Fruit fly (Drosophila melanogaster) whole organism, embryonic: ENCODE data around the gene CG1309.
A peak's percentile ranks its signal among the peaks of the same experiment; 100 is the strongest.

Experiments
- Abd-B ChIP-seq: fragments of 200-800 bp; sonication (Bioruptor generic); optimal IDR thresholded peaks from 2 replicates; lab custom pipeline; 2018; ENCODE audit warnings: missing biosample characterization, mild to moderate bottlenecking, missing genetic modification characterization, moderate library complexity
- Ada2b ChIP-seq: fragments of 200-800 bp; sonication (Bioruptor generic); IDR thresholded peaks from 2 replicates; pipeline ENCODE4 v1.3.6; 2022; ENCODE audit warnings: missing biosample characterization, missing genetic modification characterization
- Atf6 ChIP-seq: fragments of 200-800 bp; sonication (Bioruptor generic); IDR thresholded peaks from 2 replicates; pipeline ENCODE4 v1.3.6; 2022; ENCODE audit warnings: missing biosample characterization, missing genetic modification characterization
- CG11696 ChIP-seq: fragments of 200-800 bp; sonication (Bioruptor generic); IDR thresholded peaks from 2 replicates; pipeline ENCODE4 v1.3.6; 2022; ENCODE audit warnings: missing biosample characterization, missing genetic modification characterization
- CG11723 ChIP-seq: fragments of 200-800 bp; sonication (Bioruptor generic); optimal IDR thresholded peaks from 2 replicates; lab custom pipeline; 2017; ENCODE audit warnings: missing biosample characterization, mild to moderate bottlenecking, missing genetic modification characterization
- CG12299 ChIP-seq: fragments of 200-800 bp; sonication (Bioruptor generic); optimal IDR thresholded peaks from 2 replicates; lab custom pipeline; 2018; ENCODE audit warnings: missing biosample characterization, mild to moderate bottlenecking, missing genetic modification characterization
- CG12391 ChIP-seq: fragments of 200-800 bp; sonication (Bioruptor generic); optimal IDR thresholded peaks from 3 replicates; lab custom pipeline; 2018; ENCODE audit warnings: missing biosample characterization, mild to moderate bottlenecking, missing genetic modification characterization, moderate library complexity
- CG14667 ChIP-seq: fragments of 200-800 bp; sonication (Bioruptor generic); IDR thresholded peaks from 2 replicates; pipeline ENCODE4 v1.3.6; 2022; ENCODE audit warnings: missing biosample characterization, missing genetic modification characterization
- CG14965 ChIP-seq: fragments of 200-800 bp; sonication (Bioruptor generic); optimal IDR thresholded peaks from 2 replicates; lab custom pipeline; 2016; ENCODE audit warnings: missing biosample characterization, missing genetic modification characterization, borderline replicate concordance
- CG15269 ChIP-seq: fragments of 200-800 bp; sonication (Bioruptor generic); optimal IDR thresholded peaks from 2 replicates; lab custom pipeline; 2018; ENCODE audit warnings: missing biosample characterization, mild to moderate bottlenecking, missing genetic modification characterization, moderate library complexity
- CG16813 ChIP-seq: fragments of 200-800 bp; sonication (Bioruptor generic); IDR thresholded peaks from 3 replicates; pipeline ENCODE4 v1.3.6; 2022; ENCODE audit warnings: missing biosample characterization, missing genetic modification characterization; ENCODE audit not compliant: partially characterized antibody
- CG17912 ChIP-seq: fragments of 200-800 bp; sonication (Bioruptor generic); optimal IDR thresholded peaks from 2 replicates; lab custom pipeline; 2018; ENCODE audit warnings: missing biosample characterization, mild to moderate bottlenecking, missing genetic modification characterization
- CG2712 ChIP-seq: fragments of 200-800 bp; optimal IDR thresholded peaks from 3 replicates; lab custom pipeline; 2019; ENCODE audit warnings: missing biosample characterization, mild to moderate bottlenecking, missing genetic modification characterization, moderate library complexity
- CG2875 ChIP-seq: fragments of 200-800 bp; sonication (Bioruptor generic); optimal IDR thresholded peaks from 2 replicates; lab custom pipeline; 2017; ENCODE audit warnings: missing biosample characterization, mild to moderate bottlenecking, missing genetic modification characterization, missing genetic modification reagents
- CG3163 ChIP-seq: fragments of 200-800 bp; sonication (Bioruptor generic); optimal IDR thresholded peaks from 3 replicates; lab custom pipeline; 2016; ENCODE audit warnings: missing biosample characterization, missing genetic modification characterization
- CG33557 ChIP-seq: fragments of 200-800 bp; sonication (Bioruptor generic); optimal IDR thresholded peaks from 2 replicates; lab custom pipeline; 2019; ENCODE audit warnings: missing biosample characterization, mild to moderate bottlenecking, missing genetic modification characterization, moderate library complexity
- CG3847 ChIP-seq: fragments of 200-800 bp; sonication (Bioruptor generic); IDR thresholded peaks from 2 replicates; pipeline ENCODE4 v1.3.6; 2022; ENCODE audit warnings: missing biosample characterization, missing genetic modification characterization
- CG4730 ChIP-seq: fragments of 200-800 bp; sonication (Bioruptor generic); IDR thresholded peaks from 2 replicates; pipeline ENCODE4 v1.3.6; 2022; ENCODE audit warnings: missing biosample characterization, missing genetic modification characterization
- CG6272 ChIP-seq: fragments of 200-800 bp; sonication (Bioruptor generic); IDR thresholded peaks from 2 replicates; pipeline ENCODE4 v1.3.6; 2022; ENCODE audit warnings: missing biosample characterization, missing genetic modification characterization
- CG7271 ChIP-seq: fragments of 200-800 bp; sonication (Bioruptor generic); optimal IDR thresholded peaks from 2 replicates; lab custom pipeline; 2018; ENCODE audit warnings: missing biosample characterization, mild to moderate bottlenecking, missing genetic modification characterization, moderate library complexity
- CG7839 ChIP-seq: fragments of 200-800 bp; sonication (Bioruptor generic); optimal IDR thresholded peaks from 3 replicates; lab custom pipeline; 2018; ENCODE audit warnings: missing biosample characterization, mild to moderate bottlenecking, missing genetic modification characterization, moderate library complexity
- Dref ChIP-seq: fragments of 200-800 bp; sonication (Bioruptor generic); IDR thresholded peaks from 2 replicates; pipeline ENCODE4 v1.3.6; 2022; ENCODE audit warnings: missing biosample characterization, missing genetic modification characterization
- H15 ChIP-seq: fragments of 200-800 bp; sonication (Bioruptor generic); IDR thresholded peaks from 3 replicates; pipeline ENCODE4 v1.3.6; 2022; ENCODE audit warnings: missing biosample characterization, missing genetic modification characterization
- Hmx ChIP-seq: fragments of 200-800 bp; sonication (Bioruptor generic); optimal IDR thresholded peaks from 2 replicates; lab custom pipeline; 2016; ENCODE audit warnings: missing biosample characterization, missing genetic modification characterization
- Lim3 ChIP-seq: fragments of 200-800 bp; sonication (Bioruptor generic); IDR thresholded peaks from 2 replicates; pipeline ENCODE4 v1.3.6; 2022; ENCODE audit warnings: missing biosample characterization, missing genetic modification characterization
- MTF-1 ChIP-seq: fragments of 200-800 bp; sonication (Bioruptor generic); optimal IDR thresholded peaks from 2 replicates; lab custom pipeline; 2018; ENCODE audit warnings: missing biosample characterization, mild to moderate bottlenecking, missing genetic modification characterization, borderline replicate concordance
- PHDP ChIP-seq: fragments of 200-800 bp; sonication (Bioruptor generic); optimal IDR thresholded peaks from 3 replicates; lab custom pipeline; 2018; ENCODE audit warnings: missing biosample characterization, mild to moderate bottlenecking, missing genetic modification characterization, moderate library complexity
- Pdp1 ChIP-seq, 2 experiments: fragments of 200-800 bp; sonication (Bioruptor generic); optimal IDR thresholded peaks; 3 replicates each; lab custom pipeline; 2016; ENCODE audit warnings: missing biosample characterization in 2 of 2, missing genetic modification characterization in 2 of 2, mild to moderate bottlenecking in 1 of 2, moderate library complexity in 1 of 2
- Ptx1 ChIP-seq: fragments of 200-800 bp; sonication (Bioruptor generic); IDR thresholded peaks from 2 replicates; pipeline ENCODE4 v1.3.6; 2022; ENCODE audit warnings: missing biosample characterization, missing genetic modification characterization
- Ravus ChIP-seq: fragments of 200-800 bp; sonication (Bioruptor generic); IDR thresholded peaks from 2 replicates; pipeline ENCODE4 v1.3.6; 2022; ENCODE audit warnings: missing biosample characterization, missing genetic modification characterization
- Sox102F ChIP-seq: fragments of 200-800 bp; sonication (Bioruptor generic); optimal IDR thresholded peaks from 2 replicates; lab custom pipeline; 2018; ENCODE audit warnings: missing biosample characterization, mild to moderate bottlenecking, missing genetic modification characterization, moderate library complexity
- Trl ChIP-seq, 3 experiments: fragments of >200 bp in 2 of 3; fragments of 200-800 bp in 1 of 3; sonication (Bioruptor generic) in 1 of 3; optimal IDR thresholded peaks; 2 replicates in 1 of 3; 3 replicates in 2 of 3; lab custom pipeline; 2016 to 2017; ENCODE audit warnings: missing biosample characterization in 1 of 3, missing genetic modification characterization in 1 of 3
- Vsx1 ChIP-seq: fragments of 200-800 bp; sonication (Bioruptor generic); optimal IDR thresholded peaks from 2 replicates; lab custom pipeline; 2017; ENCODE audit warnings: missing biosample characterization, mild to moderate bottlenecking, missing genetic modification characterization, missing genetic modification reagents
- al ChIP-seq: fragments of 200-800 bp; sonication (Bioruptor generic); IDR thresholded peaks from 2 replicates; pipeline ENCODE4 v1.3.6; 2022; ENCODE audit warnings: missing biosample characterization, missing genetic modification characterization
- bcd ChIP-seq: fragments of 200-800 bp; sonication (Bioruptor generic); optimal IDR thresholded peaks from 2 replicates; lab custom pipeline; 2017; ENCODE audit warnings: missing biosample characterization, mild to moderate bottlenecking, missing genetic modification characterization
- danr ChIP-seq: fragments of 200-800 bp; sonication (Bioruptor generic); IDR thresholded peaks from 2 replicates; pipeline ENCODE4 v1.3.6; 2022; ENCODE audit warnings: missing biosample characterization, missing genetic modification characterization
- dimm ChIP-seq: fragments of 200-800 bp; sonication (Bioruptor generic); IDR thresholded peaks from 2 replicates; pipeline ENCODE4 v1.3.6; 2022; ENCODE audit warnings: missing biosample characterization, missing genetic modification characterization
- emc ChIP-seq: fragments of 200-800 bp; sonication (Bioruptor generic); optimal IDR thresholded peaks from 2 replicates; lab custom pipeline; 2016; ENCODE audit warnings: missing biosample characterization, missing genetic modification characterization
- eve ChIP-seq, 2 experiments: fragments of >200 bp; optimal IDR thresholded peaks; 2 replicates each; lab custom pipeline; 2017; ENCODE audit warnings: missing biosample characterization in 2 of 2, missing genetic modification characterization in 2 of 2
- eyg ChIP-seq: fragments of 200-800 bp; sonication (Bioruptor generic); optimal IDR thresholded peaks from 3 replicates; lab custom pipeline; 2016; ENCODE audit warnings: missing biosample characterization, missing genetic modification characterization
- fd102C ChIP-seq: fragments of 200-800 bp; sonication (Bioruptor generic); optimal IDR thresholded peaks from 2 replicates; lab custom pipeline; 2018; ENCODE audit warnings: missing biosample characterization, mild to moderate bottlenecking, missing genetic modification characterization, moderate library complexity
- mirr ChIP-seq: fragments of 200-800 bp; sonication (Bioruptor generic); optimal IDR thresholded peaks from 3 replicates; lab custom pipeline; 2018; ENCODE audit warnings: missing biosample characterization, mild to moderate bottlenecking, missing genetic modification characterization
- oc ChIP-seq: fragments of 200-800 bp; sonication (Bioruptor generic); optimal IDR thresholded peaks from 2 replicates; lab custom pipeline; 2018; ENCODE audit warnings: missing biosample characterization, mild to moderate bottlenecking, missing genetic modification characterization, moderate library complexity
- otp ChIP-seq: fragments of 200-800 bp; sonication (Bioruptor generic); IDR thresholded peaks from 3 replicates; pipeline ENCODE4, ENCODE4 v1.3.6; 2022; ENCODE audit warnings: missing biosample characterization, missing genetic modification characterization
- ranshi ChIP-seq: fragments of 200-800 bp; sonication (Bioruptor generic); IDR thresholded peaks from 2 replicates; pipeline ENCODE4 v1.3.6; 2022; ENCODE audit warnings: missing biosample characterization, missing genetic modification characterization
- sc ChIP-seq, 3 experiments: fragments of >200 bp in 2 of 3; fragments of 200-800 bp in 1 of 3; sonication (Bioruptor generic) in 1 of 3; optimal IDR thresholded peaks; 2 replicates in 2 of 3; 3 replicates in 1 of 3; lab custom pipeline; 2017; ENCODE audit warnings: mild to moderate bottlenecking in 1 of 3, missing biosample characterization in 1 of 3, missing genetic modification characterization in 1 of 3, missing genetic modification reagents in 1 of 3
- vfl ChIP-seq: fragments of 200-800 bp; sonication (Bioruptor generic); optimal IDR thresholded peaks from 2 replicates; lab custom pipeline; 2016; ENCODE audit warnings: missing biosample characterization, missing genetic modification characterization
- zfh2 ChIP-seq: fragments of 200-800 bp; sonication (Bioruptor generic); optimal IDR thresholded peaks from 2 replicates; lab custom pipeline; 2016; ENCODE audit warnings: missing biosample characterization, missing genetic modification characterization

CG1309 gene

dm6 chr3L:4228187-4228836 lies 30.9 kb upstream of the CG1309 start (continued):
- TF ChIP-seq CG16813 (GFP tag; lab: Robert Waterston, UW) (no peak), zfh2 (GFP tag; lab: Kevin White, UChicago) (peak; percentile 20), sc (optimal IDR thresholded peaks at IDR 0.05; lab: Kevin White, UChicago) (no peak), sc (GFP tag; optimal IDR thresholded peaks at IDR 0.05; lab: Kevin White, UChicago) (peak; percentile 95), Dref (GFP tag; lab: Robert Waterston, UW) (no peak), emc (GFP tag; lab: Kevin White, UChicago) (peak; percentile 67), CG12299 (peak; percentile 92), eve (GFP tag; optimal IDR thresholded peaks at IDR 0.05; lab: Kevin White, UChicago) (peak in 1 of 2 experiments; percentile 97), Lim3 (GFP tag; lab: Robert Waterston, UW) (peak; percentile 96), CG3847 (GFP tag; lab: Robert Waterston, UW) (peak; percentile 92), CG6272 (GFP tag; lab: Robert Waterston, UW) (peak; percentile 92), Ravus (peak; percentile 87), ranshi (GFP tag; lab: Robert Waterston, UW) (peak; percentile 96), bcd (peak; percentile 92), danr (GFP tag; lab: Robert Waterston, UW) (peak; percentile 96), CG12391 (tag; lab: Kevin White, UChicago) (peak; percentile 98), CG14965 (peak; percentile 72), fd102C (GFP tag; lab: Kevin White, UChicago) (peak; percentile 46), Vsx1 (GFP tag; lab: Kevin White, UChicago) (peak; percentile 99), CG2712 (tag; lab: Kevin White, UChicago) (peak; percentile 98), CG7271 (peak; percentile 81), Abd-B (peak; percentile 98), Sox102F (peak; percentile 98), al (peak; percentile 68), dimm (peak; percentile 95), CG11723 (GFP tag; lab: Kevin White, UChicago) (peak; percentile 96), vfl (GFP tag; lab: Kevin White, UChicago) (peak; percentile 70), mirr (GFP tag; lab: Kevin White, UChicago) (peak; percentile 43), otp (GFP tag; lab: Robert Waterston, UW) (peak; percentile 99), CG2875 (GFP tag; lab: Kevin White, UChicago) (peak; percentile 98), Trl (optimal IDR thresholded peaks at IDR 0.05; lab: Kevin White, UChicago) (no peak), Trl (GFP tag; optimal IDR thresholded peaks at IDR 0.05; lab: Kevin White, UChicago) (peak; percentile 94), CG17912 (GFP tag; lab: Kevin White, UChicago) (peak; percentile 96), eyg (GFP tag; lab: Kevin White, UChicago) (peak; percentile 92), Atf6 (GFP tag; lab: Robert Waterston, UW) (peak; percentile 91), PHDP (tag; lab: Kevin White, UChicago) (peak; percentile 95), CG7839 (peak; percentile 97), Pdp1 (GFP tag; optimal IDR thresholded peaks at IDR 0.05; lab: Kevin White, UChicago) (peak; percentile 94), CG14667 (GFP tag; lab: Robert Waterston, UW) (peak; percentile 94), Ptx1 (GFP tag; lab: Robert Waterston, UW) (peak; percentile 98), CG33557 (GFP tag; lab: Kevin White, UChicago) (peak; percentile 95), Ada2b (GFP tag; lab: Robert Waterston, UW) (peak; percentile 97), H15 (GFP tag; lab: Robert Waterston, UW) (peak; percentile 97), CG15269 (peak; percentile 96), Hmx (GFP tag; lab: Kevin White, UChicago) (peak; percentile 58), CG11696 (GFP tag; lab: Robert Waterston, UW) (peak; percentile 88), oc (peak; percentile 97), CG4730 (GFP tag; lab: Robert Waterston, UW) (peak; percentile 93), CG3163 (GFP tag; lab: Kevin White, UChicago) (peak; percentile 83), MTF-1 (GFP tag; lab: Kevin White, UChicago) (peak; percentile 94)
